Fruit fly (Drosophila melanogaster): ENCODE results near the gene NLaz.

Gene NLaz

DNA sequence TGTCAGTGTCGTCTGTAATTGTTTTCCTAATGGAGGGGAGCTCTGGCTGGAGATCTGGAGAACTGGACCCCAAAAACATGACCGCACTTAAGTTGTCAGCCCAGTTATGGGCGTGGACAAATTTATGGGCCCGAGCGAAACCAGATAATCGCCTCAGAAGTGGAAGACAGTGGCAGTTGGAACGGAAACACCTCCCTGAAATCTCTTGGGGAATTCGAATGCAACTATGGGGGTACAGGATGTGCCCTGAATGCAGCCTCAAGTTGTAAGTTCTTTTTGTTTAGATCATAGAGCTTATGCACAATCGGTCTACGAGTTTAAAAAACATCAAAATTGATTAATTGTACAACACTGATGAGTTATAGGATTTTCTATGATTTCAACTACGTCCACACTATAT lies 6.1 kb upstream of the NLaz start, which contains the start of gene CG14346:
CG14346 (plus strand) TSS at position 301 of the 400 bp plus-strand sequence.
- no peak for TF ChIP-seq Sin3A (optimal IDR thresholded peaks at IDR 0.05)

dm6 chr2L:1365037-1365436 lies 3.4 kb upstream of the NLaz start:
- no peak for TF ChIP-seq Sin3A (optimal IDR thresholded peaks at IDR 0.05)
- no peak for TF ChIP-seq insv (optimal IDR thresholded peaks at IDR 0.05)
- TF ChIP-seq ttk (optimal IDR thresholded peaks at IDR 0.05), result no peak
- no peak for TF ChIP-seq psq (optimal IDR thresholded peaks at IDR 0.05)
- no peak for TF ChIP-seq Myc (optimal IDR thresholded peaks at IDR 0.05)
- TF ChIP-seq h (optimal IDR thresholded peaks at IDR 0.05), result no peak

dm6 chr2L:1359690-1360089 lies 1.9 kb downstream of the NLaz start, which contains the start of gene CG31659:
TSS of gene CG31659 (minus strand) at chr2L:1359790.
- TF ChIP-seq psq (optimal IDR thresholded peaks at IDR 0.05) (no peak), ttk (optimal IDR thresholded peaks at IDR 0.05) (no peak), Myc (optimal IDR thresholded peaks at IDR 0.05) (no peak), insv (optimal IDR thresholded peaks at IDR 0.05) (no peak), Sin3A (optimal IDR thresholded peaks at IDR 0.05) (no peak)

DNA sequence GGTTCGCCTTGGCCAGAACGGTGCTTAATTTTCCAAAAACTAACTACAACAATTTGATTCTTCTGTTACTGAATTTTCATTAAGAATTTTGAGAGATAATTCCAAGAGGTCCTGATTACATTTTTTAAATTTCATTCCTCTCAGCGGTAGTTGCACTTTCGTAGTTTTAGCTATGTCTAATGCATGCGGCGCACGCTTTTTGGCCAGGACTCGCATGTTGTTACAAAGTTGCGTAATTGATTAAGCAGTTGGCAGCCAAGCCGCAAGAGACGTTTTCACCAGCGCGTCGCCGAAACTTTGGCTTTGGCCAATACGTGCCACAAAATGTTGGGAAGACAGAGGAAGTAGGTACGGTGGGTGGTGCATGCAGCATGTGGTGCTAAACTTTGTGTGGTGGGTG lies 5.8 kb downstream of the NLaz start, which contains the start of gene CG5565:
CG5565 (minus strand) TSS at position 101 of the 400 bp plus-strand sequence.
- TF ChIP-seq Myc (optimal IDR thresholded peaks at IDR 0.05) (no peak), h (optimal IDR thresholded peaks at IDR 0.05) (no peak), Sin3A (optimal IDR thresholded peaks at IDR 0.05) (no peak), ttk (optimal IDR thresholded peaks at IDR 0.05) (no peak), psq (optimal IDR thresholded peaks at IDR 0.05) (no peak), insv (optimal IDR thresholded peaks at IDR 0.05) (no peak)

DNA sequence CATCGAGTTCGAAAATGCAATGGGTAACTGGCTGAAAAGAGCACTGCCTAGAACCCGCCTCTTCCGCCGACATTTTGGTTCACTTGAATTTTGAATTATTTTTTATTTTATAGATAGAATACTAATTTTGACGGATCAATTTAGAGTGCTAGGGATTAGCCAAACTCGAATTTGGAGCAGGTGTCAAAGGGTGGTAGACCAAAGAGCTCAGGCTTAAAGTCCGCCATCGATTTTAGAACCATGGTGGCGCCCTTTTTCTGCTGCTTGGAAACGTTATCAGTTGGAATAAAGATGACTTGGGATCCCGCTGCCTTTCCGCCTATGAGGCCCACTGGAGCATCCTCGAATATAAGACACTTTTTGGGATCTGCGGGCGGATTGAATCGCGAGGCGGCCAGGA lies 6.8 kb downstream of the NLaz start, which contains the start of gene CG31924:
CG31924 (minus strand) TSS at position 101 of the 400 bp plus-strand sequence.
- TF ChIP-seq Myc (optimal IDR thresholded peaks at IDR 0.05), result no peak
- no peak for TF ChIP-seq insv (optimal IDR thresholded peaks at IDR 0.05)
- no peak for TF ChIP-seq Sin3A (optimal IDR thresholded peaks at IDR 0.05)
- TF ChIP-seq psq (optimal IDR thresholded peaks at IDR 0.05), result no peak
- no peak for TF ChIP-seq ttk (optimal IDR thresholded peaks at IDR 0.05)
- no peak for TF ChIP-seq h (optimal IDR thresholded peaks at IDR 0.05)

DNA sequence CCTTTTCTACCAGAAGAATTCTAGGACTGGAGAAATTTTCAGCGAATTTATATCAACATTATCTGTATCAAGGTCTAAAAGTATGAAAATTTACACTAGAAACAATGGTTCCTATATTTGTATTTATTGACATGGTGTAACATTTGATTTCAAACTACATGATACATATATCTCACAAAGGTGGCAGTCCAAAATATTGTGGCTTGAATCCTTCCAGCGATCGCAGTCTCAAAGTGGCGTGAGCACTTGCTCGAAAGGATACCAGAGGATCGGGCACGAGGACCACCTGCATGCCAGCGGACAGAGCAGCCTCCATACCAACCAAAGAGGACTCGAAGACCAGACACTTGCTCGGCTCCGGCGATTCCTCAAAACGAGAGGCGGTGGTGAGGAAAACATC lies 7.6 kb downstream of the NLaz start, which contains the start of gene CG5561:
CG5561 (minus strand) TSS at position 101 of the 400 bp plus-strand sequence.
- TF ChIP-seq h (optimal IDR thresholded peaks at IDR 0.05) (no peak), psq (optimal IDR thresholded peaks at IDR 0.05) (no peak), Myc (optimal IDR thresholded peaks at IDR 0.05) (no peak), insv (optimal IDR thresholded peaks at IDR 0.05) (no peak), Sin3A (optimal IDR thresholded peaks at IDR 0.05) (no peak), ttk (optimal IDR thresholded peaks at IDR 0.05) (no peak)

DNA sequence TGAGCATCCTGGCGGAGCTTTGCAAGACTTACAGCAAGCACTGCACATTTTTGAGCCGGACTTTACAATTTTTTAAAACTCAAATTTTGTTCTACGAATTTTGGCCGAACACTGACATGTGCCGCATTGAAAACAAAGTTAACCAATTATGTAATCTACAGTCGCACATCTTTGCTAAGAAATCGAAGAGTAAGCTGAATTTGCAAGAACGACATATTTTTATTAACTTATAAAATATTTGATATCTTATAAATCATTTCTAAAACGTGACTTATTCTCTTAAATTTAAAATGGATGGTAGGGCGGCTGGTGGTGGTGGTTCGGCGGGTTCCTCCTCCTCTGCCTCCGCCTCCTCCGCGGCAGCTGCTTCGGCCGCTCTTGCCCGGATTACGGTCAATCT lies 8.9 kb downstream of the NLaz start, which contains the start of gene CG5556:
CG5556 (minus strand) TSS at position 101 of the 400 bp plus-strand sequence.
- TF ChIP-seq psq (optimal IDR thresholded peaks at IDR 0.05) (no peak), ttk (optimal IDR thresholded peaks at IDR 0.05) (no peak), Sin3A (optimal IDR thresholded peaks at IDR 0.05) (no peak), insv (optimal IDR thresholded peaks at IDR 0.05) (no peak), Myc (optimal IDR thresholded peaks at IDR 0.05) (no peak), h (optimal IDR thresholded peaks at IDR 0.05) (no peak)

DNA sequence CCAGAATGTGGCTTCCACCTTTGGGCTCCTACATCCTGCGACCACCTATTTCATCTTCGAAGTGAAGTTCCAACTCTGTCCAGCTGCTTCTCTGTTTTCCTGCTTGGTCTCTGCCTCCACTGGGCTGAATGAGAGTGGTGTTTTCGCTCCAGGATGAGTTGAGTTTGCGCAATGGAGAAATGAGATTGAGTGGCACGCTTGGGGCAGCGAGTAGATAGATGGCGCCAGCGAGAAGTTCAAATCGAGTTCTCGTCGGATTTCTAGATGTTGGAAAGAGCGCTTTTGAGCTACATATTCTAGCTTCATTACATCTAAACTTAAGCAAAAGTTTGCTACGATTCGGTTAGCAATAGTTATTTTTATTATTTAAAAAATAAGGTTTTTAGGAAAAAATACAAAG lies 15.6 kb downstream of the NLaz start:
- TF ChIP-seq Sin3A (optimal IDR thresholded peaks at IDR 0.05) (no peak), h (optimal IDR thresholded peaks at IDR 0.05) (no peak), psq (optimal IDR thresholded peaks at IDR 0.05) (no peak), ttk (optimal IDR thresholded peaks at IDR 0.05) (no peak), Myc (optimal IDR thresholded peaks at IDR 0.05) (no peak), insv (optimal IDR thresholded peaks at IDR 0.05) (no peak)

DNA sequence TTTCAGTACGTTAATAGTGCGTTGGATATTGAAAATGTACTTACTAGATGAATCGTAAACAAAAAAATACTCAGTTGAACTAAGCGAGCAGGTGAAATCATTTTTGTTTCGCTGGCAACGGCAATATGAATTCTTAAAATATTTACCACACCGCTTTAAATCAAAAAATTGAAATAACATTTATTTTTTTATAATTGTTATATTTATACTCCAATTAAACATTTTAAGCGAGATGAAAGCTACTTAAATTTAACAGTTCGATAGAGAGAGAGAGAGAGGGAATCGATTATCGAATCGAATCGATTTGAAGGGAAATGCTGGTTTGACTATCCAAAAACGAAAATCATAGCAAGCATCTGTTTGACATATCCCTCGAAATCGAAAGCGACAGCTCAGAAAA lies 17.6 kb downstream of the NLaz start, which contains the start of the genes CG33922 and Cdlc2:
CG33922 (minus strand) TSS at position 101 of the 400 bp plus-strand sequence.
Cdlc2 (plus strand) TSS at position 330 of the 400 bp plus-strand sequence.
- no peak for TF ChIP-seq psq (optimal IDR thresholded peaks at IDR 0.05)
- no peak for TF ChIP-seq Sin3A (optimal IDR thresholded peaks at IDR 0.05)
- no peak for TF ChIP-seq insv (optimal IDR thresholded peaks at IDR 0.05)
- no peak for TF ChIP-seq ttk (optimal IDR thresholded peaks at IDR 0.05)
- no peak for TF ChIP-seq h (optimal IDR thresholded peaks at IDR 0.05)
- TF ChIP-seq Myc (optimal IDR thresholded peaks at IDR 0.05), result no peak

- TF ChIP-seq insv (optimal IDR thresholded peaks at IDR 0.05) (no peak), ttk (optimal IDR thresholded peaks at IDR 0.05) (no peak), h (optimal IDR thresholded peaks at IDR 0.05) (no peak), Myc (optimal IDR thresholded peaks at IDR 0.05) (no peak), Sin3A (optimal IDR thresholded peaks at IDR 0.05) (no peak), psq (optimal IDR thresholded peaks at IDR 0.05) (no peak)
Observed at dm6 chr2L:1341995-1342394, 19.6 kb downstream of the NLaz start, which contains the start of gene CG33923. TSS of gene CG33923 (minus strand) at chr2L:1342095.

DNA sequence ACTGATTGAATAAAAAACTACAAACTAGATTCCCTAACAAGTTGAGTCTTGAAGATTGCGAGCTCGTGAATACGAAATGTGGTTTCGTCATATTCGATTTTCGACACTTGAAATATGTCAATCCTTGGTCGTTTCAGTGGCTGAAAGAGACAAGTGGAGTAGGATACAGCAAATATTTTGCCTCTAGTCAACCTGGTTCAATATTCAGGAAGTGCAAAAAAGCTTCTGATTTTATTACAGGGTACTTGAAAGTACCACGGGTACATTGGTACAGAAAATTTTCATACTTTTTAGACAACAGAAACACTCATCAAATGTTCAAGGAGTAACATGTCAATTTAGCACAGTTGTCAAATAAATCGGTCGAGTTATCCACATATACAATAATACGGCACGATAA lies 27.8 kb downstream of the NLaz start, which contains the start of gene CG5440:
CG5440 (plus strand) TSS at position 301 of the 400 bp plus-strand sequence.
- TF ChIP-seq Myc (optimal IDR thresholded peaks at IDR 0.05), result no peak
- TF ChIP-seq h (optimal IDR thresholded peaks at IDR 0.05), result no peak
- TF ChIP-seq ttk (optimal IDR thresholded peaks at IDR 0.05), result no peak
- TF ChIP-seq insv (optimal IDR thresholded peaks at IDR 0.05), result no peak
- no peak for TF ChIP-seq psq (optimal IDR thresholded peaks at IDR 0.05)
- no peak for TF ChIP-seq Sin3A (optimal IDR thresholded peaks at IDR 0.05)

DNA sequence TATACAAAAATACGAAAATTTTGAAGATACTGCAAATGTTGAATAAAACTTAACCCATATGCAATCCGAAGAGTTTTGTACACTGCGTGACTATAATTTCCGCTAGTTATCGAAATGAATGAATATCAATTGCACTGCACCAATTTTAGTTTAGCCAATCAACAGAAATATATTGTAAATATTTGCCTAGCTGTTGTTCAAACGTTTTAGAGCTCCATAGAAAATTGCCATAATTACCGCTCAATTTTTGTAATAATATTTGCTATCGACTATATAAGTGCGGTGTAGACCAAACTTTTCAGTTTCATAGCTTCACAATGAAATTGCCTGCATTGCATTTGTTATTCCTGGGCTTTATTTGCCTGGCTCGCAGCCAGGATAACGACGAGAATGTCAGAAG lies 32.8 kb downstream of the NLaz start, which contains the start of gene a5:
a5 (plus strand) TSS at position 301 of the 400 bp plus-strand sequence.
- TF ChIP-seq Myc (optimal IDR thresholded peaks at IDR 0.05) (no peak), psq (optimal IDR thresholded peaks at IDR 0.05) (no peak), insv (optimal IDR thresholded peaks at IDR 0.05) (no peak), Sin3A (optimal IDR thresholded peaks at IDR 0.05) (no peak), h (optimal IDR thresholded peaks at IDR 0.05) (no peak), ttk (optimal IDR thresholded peaks at IDR 0.05) (no peak)

dm6 chr2L:1316422-1316821 lies 45.2 kb downstream of the NLaz start:
- TF ChIP-seq psq (optimal IDR thresholded peaks at IDR 0.05) (no peak), insv (optimal IDR thresholded peaks at IDR 0.05) (no peak)

Measured in Kc167 (cell line).